Worm (Caenorhabditis elegans) whole organism, L1 larva: ENCODE measurements around the gene F20G2.5.

Experiments used
- C16A3.4 ChIP-seq: fragments of 150-350 bp; optimal IDR thresholded peaks from 2 replicates; lab custom pipeline; 2014; ENCODE audit warnings: missing biosample characterization, missing genetic modification characterization
- C34B4.2 ChIP-seq: sonication (generic microtip); optimal IDR thresholded peaks from 2 replicates; lab custom pipeline; 2017; ENCODE audit warnings: mild to moderate bottlenecking, missing genetic modification characterization, missing compliant biosample characterization
- F16B12.6 ChIP-seq: fragments of 150-350 bp; optimal IDR thresholded peaks from 2 replicates; lab custom pipeline; 2014; ENCODE audit warnings: missing biosample characterization, missing genetic modification characterization
- aha-1 ChIP-seq: fragments of 150-350 bp; optimal IDR thresholded peaks from 2 replicates; lab custom pipeline; 2014; ENCODE audit warnings: missing biosample characterization, missing genetic modification characterization
- alr-1 ChIP-seq: fragments of 200-800 bp; sonication (Bioruptor generic); optimal IDR thresholded peaks from 2 replicates; lab custom pipeline; 2018; ENCODE audit warnings: borderline replicate concordance, mild to moderate bottlenecking, missing genetic modification characterization, missing compliant biosample characterization
- aly-2 ChIP-seq: fragments of 150-350 bp; optimal IDR thresholded peaks from 2 replicates; lab custom pipeline; 2014; ENCODE audit warnings: missing biosample characterization, missing genetic modification characterization
- blmp-1 ChIP-seq: fragments of 150-350 bp; optimal IDR thresholded peaks from 2 replicates; lab custom pipeline; 2014; ENCODE audit warnings: missing biosample characterization, missing genetic modification characterization
- dsc-1 ChIP-seq: sonication (generic microtip); optimal IDR thresholded peaks from 2 replicates; lab custom pipeline; 2016; ENCODE audit warnings: mild to moderate bottlenecking, missing genetic modification characterization, missing compliant biosample characterization
- efl-1 ChIP-seq, 4 experiments: fragments of 150-350 bp; optimal IDR thresholded peaks in 3 of 4; peaks in 1 of 4; 1 replicate in 1 of 4; 2 replicates in 3 of 4; lab custom pipeline; 2014; ENCODE audit warnings: missing biosample characterization in 2 of 4, missing genetic modification characterization in 2 of 4, missing genetic modification reagents in 2 of 4
- efl-3 ChIP-seq: fragments of 200-800 bp; sonication (Bioruptor generic); optimal IDR thresholded peaks from 2 replicates; lab custom pipeline; 2018; ENCODE audit warnings: mild to moderate bottlenecking, missing genetic modification characterization, missing compliant biosample characterization
- egl-27 ChIP-seq, 2 experiments: fragments of 150-350 bp in 1 of 2; sonication (generic microtip); optimal IDR thresholded peaks; 3 replicates each; lab custom pipeline; 2017 to 2018; ENCODE audit warnings: missing biosample characterization in 2 of 2, missing genetic modification characterization in 2 of 2, missing genetic modification reagents in 2 of 2
- ets-5 ChIP-seq: fragments of 200-800 bp; sonication (Bioruptor generic); IDR thresholded peaks from 2 replicates; pipeline ENCODE4 v1.3.6; 2022; ENCODE audit warnings: missing genetic modification characterization, missing compliant biosample characterization
- fkh-4 ChIP-seq: sonication (generic microtip); optimal IDR thresholded peaks from 2 replicates; lab custom pipeline; 2016; ENCODE audit warnings: missing compliant biosample characterization, missing genetic modification characterization, borderline replicate concordance
- fkh-8 ChIP-seq: sonication (generic microtip); optimal IDR thresholded peaks from 2 replicates; lab custom pipeline; 2016; ENCODE audit warnings: mild to moderate bottlenecking, missing genetic modification characterization, missing compliant biosample characterization
- fos-1 ChIP-seq: fragments of 150-350 bp; optimal IDR thresholded peaks from 2 replicates; lab custom pipeline; 2014; ENCODE audit warnings: missing biosample characterization, missing genetic modification characterization
- hlh-4 ChIP-seq: sonication (generic microtip); optimal IDR thresholded peaks from 2 replicates; lab custom pipeline; 2016; ENCODE audit warnings: mild to moderate bottlenecking, missing genetic modification characterization, missing compliant biosample characterization
- isw-1 ChIP-seq: fragments of 200-800 bp; sonication (Bioruptor generic); IDR thresholded peaks from 2 replicates; pipeline ENCODE4 v1.3.6; 2022; ENCODE audit warnings: missing genetic modification characterization, missing compliant biosample characterization
- jun-1 ChIP-seq: fragments of 150-350 bp; optimal IDR thresholded peaks from 2 replicates; lab custom pipeline; 2014; ENCODE audit warnings: missing biosample characterization, missing genetic modification reagents, missing genetic modification characterization
- lin-13 ChIP-seq: fragments of 150-350 bp; optimal IDR thresholded peaks from 2 replicates; lab custom pipeline; 2014; ENCODE audit warnings: missing biosample characterization, missing genetic modification reagents, missing genetic modification characterization
- lin-14 ChIP-seq: fragments of 200-800 bp; sonication (Bioruptor generic); optimal IDR thresholded peaks from 2 replicates; lab custom pipeline; 2018; ENCODE audit warnings: mild to moderate bottlenecking, missing genetic modification characterization, moderate library complexity, missing compliant biosample characterization
- lin-15B ChIP-seq: fragments of 150-350 bp; sonication (generic microtip); optimal IDR thresholded peaks from 3 replicates; lab custom pipeline; 2014; ENCODE audit warnings: missing biosample characterization, missing genetic modification characterization
- lin-35 ChIP-seq, 2 experiments: fragments of 150-350 bp; optimal IDR thresholded peaks; 2 replicates each; lab custom pipeline; 2014; ENCODE audit warnings: missing biosample characterization in 2 of 2, missing genetic modification characterization in 2 of 2, missing genetic modification reagents in 2 of 2
- lin-39 ChIP-seq: fragments of 150-350 bp; optimal IDR thresholded peaks from 2 replicates; lab custom pipeline; 2014; ENCODE audit warnings: missing biosample characterization, missing genetic modification reagents, missing genetic modification characterization
- lir-3 ChIP-seq: sonication (generic microtip); optimal IDR thresholded peaks from 2 replicates; lab custom pipeline; 2016; ENCODE audit warnings: mild to moderate bottlenecking, missing genetic modification characterization, moderate library complexity, missing compliant biosample characterization; ENCODE audit not compliant: poor library complexity
- lsy-2 ChIP-seq, 2 experiments: fragments of 150-350 bp; optimal IDR thresholded peaks; 2 replicates each; lab custom pipeline; 2014; ENCODE audit warnings: missing biosample characterization in 2 of 2, missing genetic modification characterization in 2 of 2
- mdl-1 ChIP-seq, 2 experiments: fragments of 150-350 bp; optimal IDR thresholded peaks; 2 replicates each; lab custom pipeline; 2014 to 2017; ENCODE audit warnings: missing biosample characterization in 2 of 2, missing genetic modification characterization in 2 of 2, inconsistent platforms in 1 of 2
- mep-1 ChIP-seq: fragments of 150-350 bp; optimal IDR thresholded peaks from 2 replicates; lab custom pipeline; 2014; ENCODE audit warnings: missing biosample characterization, missing genetic modification characterization
- nhr-11 ChIP-seq: fragments of 150-350 bp; optimal IDR thresholded peaks from 2 replicates; lab custom pipeline; 2014; ENCODE audit warnings: missing biosample characterization, missing genetic modification characterization
- nhr-20 ChIP-seq: sonication (generic microtip); optimal IDR thresholded peaks from 2 replicates; lab custom pipeline; 2016; ENCODE audit warnings: mild to moderate bottlenecking, missing genetic modification characterization, missing compliant biosample characterization
- nhr-47 ChIP-seq: sonication (generic microtip); optimal IDR thresholded peaks from 2 replicates; lab custom pipeline; 2016; ENCODE audit warnings: mild to moderate bottlenecking, missing genetic modification characterization, moderate library complexity, missing compliant biosample characterization
- nhr-77 ChIP-seq: fragments of 150-350 bp; optimal IDR thresholded peaks from 2 replicates; lab custom pipeline; 2014; ENCODE audit warnings: missing biosample characterization, missing genetic modification characterization
- pax-3 ChIP-seq: fragments of 200-800 bp; sonication (Bioruptor generic); optimal IDR thresholded peaks from 2 replicates; lab custom pipeline; 2018; ENCODE audit warnings: mild to moderate bottlenecking, missing genetic modification characterization, moderate library complexity, missing compliant biosample characterization
- snpc-4 ChIP-seq: fragments of 150-350 bp; optimal IDR thresholded peaks from 2 replicates; lab custom pipeline; 2014; ENCODE audit warnings: missing biosample characterization, missing genetic modification characterization
- sptf-1 ChIP-seq: fragments of 150-350 bp; optimal IDR thresholded peaks from 2 replicates; lab custom pipeline; 2014; ENCODE audit warnings: missing biosample characterization, missing genetic modification characterization
- swsn-7 ChIP-seq: sonication (generic microtip); optimal IDR thresholded peaks from 2 replicates; lab custom pipeline; 2016; ENCODE audit warnings: missing genetic modification characterization, missing compliant biosample characterization
- unc-130 ChIP-seq: fragments of 150-350 bp; optimal IDR thresholded peaks from 2 replicates; lab custom pipeline; 2017; ENCODE audit warnings: missing biosample characterization, missing genetic modification characterization, inconsistent platforms
- unc-62 ChIP-seq: fragments of 150-350 bp; optimal IDR thresholded peaks from 2 replicates; lab custom pipeline; 2014; ENCODE audit warnings: missing biosample characterization, missing genetic modification reagents, missing genetic modification characterization
- unc-86 ChIP-seq: sonication (generic microtip); optimal IDR thresholded peaks from 2 replicates; lab custom pipeline; 2016; ENCODE audit warnings: missing genetic modification characterization, missing compliant biosample characterization
- unc-98 ChIP-seq: fragments of 200-800 bp; sonication (Bioruptor generic); IDR thresholded peaks from 2 replicates; pipeline ENCODE4 v1.3.6; 2022; ENCODE audit warnings: missing genetic modification characterization, missing compliant biosample characterization
- xbp-1 ChIP-seq: sonication (generic microtip); optimal IDR thresholded peaks from 2 replicates; lab custom pipeline; 2016; ENCODE audit warnings: missing genetic modification characterization, missing compliant biosample characterization
- ztf-4 ChIP-seq: fragments of 150-350 bp; optimal IDR thresholded peaks from 2 replicates; lab custom pipeline; 2014; ENCODE audit warnings: missing biosample characterization, missing genetic modification characterization

F20G2.5 gene

DNA sequence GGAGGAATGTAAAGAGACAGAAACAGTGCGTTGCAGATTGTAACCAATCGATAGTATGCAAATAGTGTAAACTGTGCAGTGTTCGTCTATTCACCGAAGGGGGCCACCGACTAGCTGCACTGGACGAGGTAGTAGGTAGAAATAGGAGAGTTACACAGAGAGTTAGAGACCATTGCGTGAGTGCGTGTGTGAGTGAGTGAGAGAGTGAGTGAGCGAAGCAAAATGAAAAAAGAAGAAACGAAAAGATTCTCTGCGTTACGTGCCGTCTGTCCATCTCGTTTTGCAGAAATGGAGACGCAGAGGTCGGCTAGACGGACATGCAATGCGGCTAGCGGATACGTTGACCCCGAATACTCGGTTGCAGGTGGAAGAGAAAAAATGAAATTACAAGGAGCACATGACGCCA lies 37.2 kb downstream of the F20G2.5 start (continued):
- TF ChIP-seq C16A3.4 (tag; lab: Kevin White, UChicago) (peak; percentile 51), unc-98 (GFP tag; lab: Robert Waterston, UW) (no peak), F16B12.6 (tag; lab: Kevin White, UChicago) (no peak), aly-2 (tag; lab: Kevin White, UChicago) (no peak), ets-5 (GFP tag; lab: Robert Waterston, UW) (no peak), egl-27 (tag; optimal IDR thresholded peaks at IDR 0.05; lab: Kevin White, UChicago) (no peak), efl-3 (GFP tag; lab: Kevin White, UChicago) (no peak), nhr-11 (tag; lab: Kevin White, UChicago) (no peak), jun-1 (tag; lab: Kevin White, UChicago) (peak; percentile 61), unc-62 (GFP tag; lab: Kevin White, UChicago) (no peak), ztf-4 (tag; lab: Kevin White, UChicago) (no peak), isw-1 (GFP tag; lab: Robert Waterston, UW) (no peak), lin-39 (no peak), snpc-4 (tag; lab: Kevin White, UChicago) (peak; percentile 48), fkh-8 (tag; lab: Kevin White, UChicago) (peak; percentile 67), nhr-20 (peak; percentile 65), dsc-1 (peak; percentile 14), pax-3 (tag; lab: Kevin White, UChicago) (no peak), unc-86 (tag; lab: Kevin White, UChicago) (peak; percentile 3), fos-1 (tag; lab: Kevin White, UChicago) (peak; percentile 56), swsn-7 (tag; lab: Kevin White, UChicago) (peak; percentile 52)

DNA sequence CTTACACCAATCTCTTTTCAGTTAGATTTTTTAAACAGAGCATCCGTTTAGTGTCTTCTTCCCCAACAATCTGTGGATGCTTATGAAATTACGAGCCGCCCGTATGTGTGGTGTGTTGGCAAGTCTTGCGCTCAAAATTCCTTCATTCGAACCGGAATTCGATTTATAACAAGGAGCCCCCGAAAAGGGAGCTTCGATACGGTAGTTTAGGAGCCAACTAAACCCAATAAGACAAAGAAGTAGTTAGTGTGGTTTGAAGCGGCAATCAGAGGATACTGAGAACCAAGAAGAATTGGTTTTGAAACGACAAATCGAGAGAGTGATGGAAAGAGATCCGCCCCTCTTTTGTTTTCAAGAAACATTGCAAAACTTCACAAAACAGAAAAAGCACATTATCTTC lies 41.0 kb downstream of the F20G2.5 start:
- TF ChIP-seq efl-1 (optimal IDR thresholded peaks at IDR 0.05; lab: Kevin White, UChicago) = no peak
- TF ChIP-seq efl-1 (GFP tag; optimal IDR thresholded peaks at IDR 0.05 in 1 of 2; lab: Kevin White, UChicago) = peak in 1 of 2 experiments; percentile 46
- no peak for TF ChIP-seq F16B12.6 (tag; lab: Kevin White, UChicago)
- no peak for TF ChIP-seq nhr-47
- TF ChIP-seq fkh-4 (tag; lab: Kevin White, UChicago) = no peak
- no peak for TF ChIP-seq fkh-8 (tag; lab: Kevin White, UChicago)
- no peak for TF ChIP-seq C34B4.2 (tag; lab: Kevin White, UChicago)
- TF ChIP-seq sptf-1 = no peak
- no peak for TF ChIP-seq hlh-4 (tag; lab: Kevin White, UChicago)
- TF ChIP-seq lin-14 (GFP tag; lab: Kevin White, UChicago) = peak; percentile 48

DNA sequence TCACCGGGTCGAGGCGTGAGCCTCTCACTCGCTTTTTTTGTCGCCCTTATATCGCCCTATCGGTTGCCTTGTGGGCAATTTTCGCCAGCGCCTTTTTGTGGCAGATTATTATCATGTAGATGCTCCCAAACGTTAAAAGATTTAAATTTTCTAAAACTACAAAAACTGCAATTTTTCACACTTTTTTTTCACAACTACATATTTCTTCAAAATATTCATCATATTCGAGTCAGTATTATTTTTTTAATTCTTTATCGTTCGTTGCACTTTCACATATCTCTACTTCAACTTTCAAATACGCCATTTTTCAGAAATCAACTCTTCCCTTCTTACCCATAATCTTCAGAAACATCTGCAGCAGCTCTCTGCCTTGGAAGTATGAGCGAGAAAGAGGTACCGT lies 41.6 kb downstream of the F20G2.5 start, which contains the start of gene ceh-24:
Gene ceh-24 (plus strand): TSS at position 301 of the 400 bp plus-strand sequence.
- TF ChIP-seq ztf-4 (tag; lab: Kevin White, UChicago) = no peak
- TF ChIP-seq xbp-1 (tag; lab: Kevin White, UChicago) = no peak
- no peak for TF ChIP-seq mdl-1 (tag; optimal IDR thresholded peaks at IDR 0.05; lab: Kevin White, UChicago)
- TF ChIP-seq unc-130 (tag; lab: Kevin White, UChicago) = no peak
- no peak for TF ChIP-seq mep-1 (tag; lab: Kevin White, UChicago)
- TF ChIP-seq unc-86 (tag; lab: Kevin White, UChicago) = no peak
- TF ChIP-seq blmp-1 (tag; lab: Kevin White, UChicago) = no peak
- no peak for TF ChIP-seq C34B4.2 (tag; lab: Kevin White, UChicago)
- TF ChIP-seq lsy-2 (tag; optimal IDR thresholded peaks at IDR 0.05; lab: Kevin White, UChicago) = no peak
- no peak for TF ChIP-seq nhr-77 (tag; lab: Kevin White, UChicago)

DNA sequence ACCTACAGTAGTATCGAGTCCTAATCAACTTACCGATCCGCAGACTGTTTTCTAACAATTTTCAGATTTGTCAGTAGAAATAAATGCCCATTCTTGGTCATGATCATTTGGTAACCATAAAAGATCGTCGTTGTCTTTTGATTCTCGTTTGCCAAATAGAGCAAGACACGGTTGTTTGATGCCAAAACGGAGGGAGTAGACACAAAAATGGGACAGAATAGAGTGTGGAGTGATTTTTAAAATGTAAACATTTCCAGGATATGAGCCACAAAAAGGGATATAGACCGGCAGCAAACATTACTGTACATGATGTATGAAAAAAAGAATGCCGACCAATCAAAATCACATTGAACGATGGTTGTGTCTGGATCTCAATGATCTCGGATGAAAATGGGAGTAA lies 45.6 kb downstream of the F20G2.5 start, which contains the start of gene F55B12.2:
Gene F55B12.2 (minus strand): TSS at position 101 of the 400 bp plus-strand sequence.
- TF ChIP-seq lin-13 (GFP tag; lab: Kevin White, UChicago) (no peak), aha-1 (tag; lab: Kevin White, UChicago) (no peak), lin-35 (GFP tag; optimal IDR thresholded peaks at IDR 0.05; lab: Kevin White, UChicago) (no peak), lir-3 (tag; lab: Kevin White, UChicago) (no peak), swsn-7 (tag; lab: Kevin White, UChicago) (no peak), lin-15B (tag; lab: Kevin White, UChicago) (no peak), alr-1 (tag; lab: Kevin White, UChicago) (no peak), nhr-11 (tag; lab: Kevin White, UChicago) (no peak)
